Worm (Caenorhabditis elegans): ENCODE measurements around the gene nhr-288.
A peak's percentile ranks its signal among the peaks of the same experiment; 100 is the strongest.

The nhr-288 gene

DNA sequence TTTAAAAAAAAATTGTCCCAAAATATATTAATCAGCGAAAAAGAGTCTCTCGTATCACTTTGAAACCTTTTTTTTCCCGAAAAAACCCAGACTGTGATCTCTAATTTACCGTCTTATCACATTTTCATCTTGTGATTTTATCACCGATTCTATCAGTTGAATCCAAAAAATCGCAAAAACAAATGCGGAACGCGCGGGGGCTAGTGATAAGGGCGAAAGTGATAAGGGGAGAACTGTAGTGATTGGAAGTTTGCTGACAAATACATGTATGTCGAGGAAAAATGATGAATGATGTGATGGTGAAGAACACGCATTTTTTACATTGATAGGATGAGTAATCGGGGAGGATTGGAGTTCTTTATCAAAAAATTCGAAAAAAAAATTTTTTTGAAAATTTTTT, 36.4 kb downstream of the nhr-288 start (continued):
- TF ChIP-seq rec-8 (tag; optimal IDR thresholded peaks at IDR 0.05) (no peak), nhr-179 (tag; optimal IDR thresholded peaks at IDR 0.05) (no peak), snpc-4 (GFP tag; optimal IDR thresholded peaks at IDR 0.05) (no peak), snpc-4 (tag; optimal IDR thresholded peaks at IDR 0.05) (peak in 2 of 4 experiments; percentile 5 to 76), die-1 (tag; optimal IDR thresholded peaks at IDR 0.05) (no peak), egl-18 (GFP tag; IDR thresholded peaks at IDR 0.05) (no peak), B0019.2 (GFP tag; conservative IDR thresholded peaks at IDR 0.05) (no peak), nhr-90 (tag; optimal IDR thresholded peaks at IDR 0.05) (peak; percentile 62), egl-44 (GFP tag; IDR thresholded peaks at IDR 0.05) (peak; percentile 83; the same call in 1 of the 2 replicates), pha-4 (tag; optimal IDR thresholded peaks at IDR 0.05) (no peak), hsf-1 (GFP tag; IDR thresholded peaks at IDR 0.05) (no peak), aptf-3 (GFP tag; IDR thresholded peaks at IDR 0.05) (no peak), ceh-27 (GFP tag; optimal IDR thresholded peaks at IDR 0.05) (no peak), F55B11.4 (tag; optimal IDR thresholded peaks at IDR 0.05; ENCODE audit: borderline replicate concordance, insufficient read depth) (no peak), rpc-1 (optimal IDR thresholded peaks at IDR 0.05) (no peak), rpc-1 (tag; optimal IDR thresholded peaks at IDR 0.05) (no peak), attf-3 (GFP tag; conservative IDR thresholded peaks at IDR 0.05) (no peak), dpff-1 (tag; optimal IDR thresholded peaks at IDR 0.05) (no peak), aptf-2 (GFP tag; conservative IDR thresholded peaks at IDR 0.05) (no peak), ceh-79 (tag; optimal IDR thresholded peaks at IDR 0.05) (no peak), cebp-1 (GFP tag; IDR thresholded peaks at IDR 0.05) (peak; percentile 25; the same call in 1 of the 2 replicates), cebp-1 (tag; optimal IDR thresholded peaks at IDR 0.05) (peak; percentile 77), B0261.1 (tag; optimal IDR thresholded peaks at IDR 0.05) (no peak), Y53G8AR.9 (GFP tag; conservative IDR thresholded peaks at IDR 0.05) (0 out of 2 replicates have a peak, but pooled peaks have one; percentile 30), ceh-58 (GFP tag; IDR thresholded peaks at IDR 0.05) (no peak), hmg-20 (GFP tag; IDR thresholded peaks at IDR 0.05) (no peak), B0336.3 (GFP tag; IDR thresholded peaks at IDR 0.05) (peak; percentile 77), F57C9.4 (tag; optimal IDR thresholded peaks at IDR 0.05) (no peak), lin-54 (GFP tag; optimal IDR thresholded peaks at IDR 0.05) (no peak), ztf-25 (GFP tag; IDR thresholded peaks at IDR 0.05) (no peak), ets-4 (GFP tag; optimal IDR thresholded peaks at IDR 0.05) (peak; percentile 99), lsy-27 (tag; optimal IDR thresholded peaks at IDR 0.05; ENCODE audit: borderline replicate concordance, insufficient read depth) (no peak), madf-8 (GFP tag; conservative IDR thresholded peaks at IDR 0.05) (no peak), chd-7 (tag; optimal IDR thresholded peaks at IDR 0.05) (peak; percentile 55), ztf-22 (GFP tag; optimal IDR thresholded peaks at IDR 0.05) (peak; percentile 96), repo-1 (tag; optimal IDR thresholded peaks at IDR 0.05) (peak; percentile 13), F39B2.1 (GFP tag; IDR thresholded peaks at IDR 0.05) (no peak), C06A6.2 (GFP tag; conservative IDR thresholded peaks at IDR 0.05) (0 out of 2 replicates have a peak, but pooled peaks have one; percentile 27), sea-2 (GFP tag; IDR thresholded peaks at IDR 0.05) (no peak), nhr-80 (tag; optimal IDR thresholded peaks at IDR 0.05) (peak; percentile 99), ceh-40 (GFP tag; IDR thresholded peaks at IDR 0.05) (no peak), dpl-1 (GFP tag; optimal IDR thresholded peaks at IDR 0.05) (no peak), ekl-4 (GFP tag; IDR thresholded peaks at IDR 0.05) (no peak), nfyb-1 (GFP tag; IDR thresholded peaks at IDR 0.05) (0 out of 2 replicates have a peak, but pooled peaks have one; percentile 57), tbx-9 (tag; optimal IDR thresholded peaks at IDR 0.05; ENCODE audit: borderline replicate concordance) (no peak), him-1 (tag; optimal IDR thresholded peaks at IDR 0.05) (no peak), D2030.7 (GFP tag; IDR thresholded peaks at IDR 0.05) (no peak), F33H1.4 (GFP tag; IDR thresholded peaks at IDR 0.05) (no peak), lin-26 (GFP tag; IDR thresholded peaks at IDR 0.05) (no peak), hlh-26 (GFP tag; conservative IDR thresholded peaks at IDR 0.05) (no peak)

Data from whole organism, young adult.